Worm (Caenorhabditis elegans) whole organism, L2 larva: Measurements from ENCODE around the gene R12A1.3.

Experiments
- alr-1 ChIP-seq: fragments of 150-350 bp; optimal IDR thresholded peaks from 2 replicates; lab custom pipeline; 2014; ENCODE audit warnings: missing biosample characterization, missing genetic modification characterization
- blmp-1 ChIP-seq: sonication (generic microtip); optimal IDR thresholded peaks from 2 replicates; lab custom pipeline; 2017; ENCODE audit warnings: missing genetic modification characterization, mild to moderate bottlenecking, missing compliant biosample characterization, antibody characterized with exemption, moderate library complexity; ENCODE audit not compliant: insufficient read depth
- elt-1 ChIP-seq: fragments of 150-350 bp; optimal IDR thresholded peaks from 2 replicates; lab custom pipeline; 2014; ENCODE audit warnings: missing biosample characterization, missing genetic modification characterization
- lsy-2 ChIP-seq, 2 experiments: fragments of 150-350 bp in 1 of 2; sonication (generic microtip) in 1 of 2; optimal IDR thresholded peaks; 2 replicates each; lab custom pipeline; 2014 to 2017; ENCODE audit warnings: missing biosample characterization in 2 of 2, missing genetic modification characterization in 2 of 2
- nhr-11 ChIP-seq: fragments of 150-350 bp; optimal IDR thresholded peaks from 2 replicates; lab custom pipeline; 2014; ENCODE audit warnings: missing biosample characterization, missing genetic modification characterization
- nhr-12 ChIP-seq: fragments of 150-350 bp; optimal IDR thresholded peaks from 2 replicates; lab custom pipeline; 2014; ENCODE audit warnings: missing biosample characterization, missing genetic modification characterization
- peb-1 ChIP-seq: fragments of 150-350 bp; optimal IDR thresholded peaks from 2 replicates; lab custom pipeline; 2014; ENCODE audit warnings: missing biosample characterization, missing genetic modification characterization
- skn-1 ChIP-seq: sonication (generic microtip); optimal IDR thresholded peaks from 2 replicates; lab custom pipeline; 2017; ENCODE audit warnings: missing biosample characterization, missing genetic modification characterization
- sma-3 ChIP-seq: sonication (generic microtip); optimal IDR thresholded peaks from 2 replicates; lab custom pipeline; 2016; ENCODE audit warnings: missing genetic modification reagents, missing genetic modification characterization, missing compliant biosample characterization
- unc-39 ChIP-seq: fragments of 150-350 bp; optimal IDR thresholded peaks from 2 replicates; lab custom pipeline; 2014; ENCODE audit warnings: missing biosample characterization, missing genetic modification characterization
- ztf-4 ChIP-seq: fragments of 150-350 bp; optimal IDR thresholded peaks from 2 replicates; lab custom pipeline; 2014; ENCODE audit warnings: missing biosample characterization, missing genetic modification characterization

- TF ChIP-seq peb-1 (tag; lab: Kevin White, UChicago) (no peak), blmp-1 (tag; lab: Kevin White, UChicago) (no peak), lsy-2 (tag; optimal IDR thresholded peaks at IDR 0.05; lab: Kevin White, UChicago) (no peak), nhr-12 (tag; lab: Kevin White, UChicago) (no peak), ztf-4 (tag; lab: Kevin White, UChicago) (no peak), unc-39 (tag; lab: Kevin White, UChicago) (no peak), alr-1 (tag; lab: Kevin White, UChicago) (no peak), nhr-11 (tag; lab: Kevin White, UChicago) (no peak), elt-1 (tag; lab: Kevin White, UChicago) (no peak), skn-1 (no peak), sma-3 (GFP tag; lab: Kevin White, UChicago) (no peak)
These were observed 3.3 kb downstream of the R12A1.3 start for ce11 chrV:1422269-1422668.
